Worm (Caenorhabditis elegans): Measurements from ENCODE around the gene Y69E1A.1.
A peak's percentile ranks its signal among the peaks of the same experiment; 100 is the strongest.

- no peak for TF ChIP-seq nhr-77 (tag; optimal IDR thresholded peaks at IDR 0.05)
- no peak for TF ChIP-seq unc-62 (GFP tag; optimal IDR thresholded peaks at IDR 0.05)
- no peak for TF ChIP-seq ceh-82 (tag; optimal IDR thresholded peaks at IDR 0.05)
- TF ChIP-seq nhr-23 (tag; optimal IDR thresholded peaks at IDR 0.05): no peak
- TF ChIP-seq pha-4 (tag; optimal IDR thresholded peaks at IDR 0.05): no peak
- no peak for TF ChIP-seq lin-15B (tag; optimal IDR thresholded peaks at IDR 0.05)
- TF ChIP-seq fkh-10 (GFP tag; optimal IDR thresholded peaks at IDR 0.05): peak; percentile 53
- TF ChIP-seq aly-2 (tag; optimal IDR thresholded peaks at IDR 0.05): no peak
- no peak for TF ChIP-seq ama-1 (optimal IDR thresholded peaks at IDR 0.05)
- TF ChIP-seq ZK546.5 (tag; optimal IDR thresholded peaks at IDR 0.05): no peak
- no peak for TF ChIP-seq nhr-12 (tag; optimal IDR thresholded peaks at IDR 0.05)
- no peak for TF ChIP-seq ztf-11 (tag; optimal IDR thresholded peaks at IDR 0.05)
Observed at ce11 chrIV:10979689-10980088, 31.0 kb upstream of the Y69E1A.1 start.

All from whole organism, L3 larva.